Worm (Caenorhabditis elegans) whole organism, young adult: ENCODE measurements around the gene srg-50.

Experiments
- fkh-3 ChIP-seq: sonication (generic microtip); optimal IDR thresholded peaks from 2 replicates; lab custom pipeline; 2016; ENCODE audit warnings: mild to moderate bottlenecking, missing genetic modification characterization, missing compliant biosample characterization
- madf-8 ChIP-seq: fragments of 200-800 bp; sonication (Bioruptor generic); conservative IDR thresholded peaks from 2 replicates; pipeline ENCODE4 v1.3.6; 2022; ENCODE audit warnings: missing genetic modification reagents, missing genetic modification characterization, missing compliant biosample characterization
- unc-130 ChIP-seq: sonication (generic microtip); optimal IDR thresholded peaks from 2 replicates; lab custom pipeline; 2016; ENCODE audit warnings: missing genetic modification reagents, missing genetic modification characterization, missing compliant biosample characterization

DNA sequence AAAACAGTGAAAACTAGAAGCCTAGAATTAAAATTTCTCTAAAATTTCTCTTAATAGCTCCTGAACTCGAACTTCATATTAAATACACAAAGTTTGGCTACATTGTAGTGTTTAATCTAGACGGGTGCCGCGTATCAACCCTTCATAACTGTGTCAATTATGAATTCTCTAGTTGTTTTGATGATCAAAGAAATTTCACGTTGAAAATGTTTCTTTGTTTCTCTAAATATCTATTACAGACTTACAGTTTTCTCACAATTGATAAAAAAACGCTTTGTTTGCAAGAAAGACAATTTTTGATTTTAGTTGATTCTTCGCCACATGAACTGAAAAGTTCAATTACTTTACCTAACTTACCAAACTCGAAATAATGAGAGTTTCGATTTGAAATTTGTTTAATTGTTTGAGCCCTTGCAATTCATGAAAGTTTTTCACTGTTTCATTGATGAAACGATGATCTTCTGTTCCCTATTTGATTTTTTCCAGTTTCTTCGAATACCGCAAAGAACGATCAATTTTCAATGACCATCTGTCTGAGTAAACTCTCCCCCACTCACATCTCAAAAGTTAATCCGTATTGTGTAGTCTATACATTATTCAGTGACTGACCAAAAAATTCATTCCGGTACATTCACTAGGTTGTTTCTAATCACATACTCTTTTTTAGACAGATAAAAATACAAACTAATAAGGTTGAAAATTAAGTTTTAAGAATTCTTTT, 28.2 kb downstream of the srg-50 start:
- TF ChIP-seq fkh-3 (tag; lab: Kevin White, UChicago) (no peak), unc-130 (no peak), madf-8 (GFP tag; lab: Robert Waterston, UW) (no peak)
